Worm (Caenorhabditis elegans) whole organism, mixed stage, embryonic: ENCODE results near the gene cdr-6.
"Not testable (repeated sequence)": the region's sequence is repeated elsewhere in the genome, so short reads cannot be mapped to it uniquely, and the experiment has no call there.

Source experiments
- M03D4.4 ChIP-seq: sonication (generic microtip); optimal IDR thresholded peaks from 2 replicates; lab custom pipeline; 2017; ENCODE audit warnings: mild to moderate bottlenecking, missing genetic modification characterization, missing compliant biosample characterization
- bed-3 ChIP-seq: fragments of 200-800 bp; sonication (Bioruptor generic); optimal IDR thresholded peaks from 3 replicates; lab custom pipeline; 2018; ENCODE audit warnings: mild to moderate bottlenecking, missing genetic modification characterization, moderate library complexity, missing compliant biosample characterization
- blmp-1 ChIP-seq: fragments of 150-350 bp; optimal IDR thresholded peaks from 2 replicates; lab custom pipeline; 2014; ENCODE audit warnings: missing biosample characterization, missing genetic modification characterization
- ceh-39 ChIP-seq: fragments of 150-350 bp; optimal IDR thresholded peaks from 2 replicates; lab custom pipeline; 2014; ENCODE audit warnings: missing biosample characterization, missing genetic modification characterization
- ceh-43 ChIP-seq: fragments of 200-800 bp; sonication (Bioruptor generic); optimal IDR thresholded peaks from 2 replicates; lab custom pipeline; 2018; ENCODE audit warnings: mild to moderate bottlenecking, missing genetic modification characterization, moderate library complexity, missing compliant biosample characterization
- ceh-83 ChIP-seq: fragments of 200-800 bp; sonication (Bioruptor generic); optimal IDR thresholded peaks from 2 replicates; lab custom pipeline; 2018; ENCODE audit warnings: mild to moderate bottlenecking, missing genetic modification characterization, missing compliant biosample characterization
- ces-1 ChIP-seq: fragments of 150-350 bp; optimal IDR thresholded peaks from 2 replicates; lab custom pipeline; 2014; ENCODE audit warnings: missing biosample characterization, missing genetic modification reagents, missing genetic modification characterization
- cnd-1 ChIP-seq: fragments of 200-800 bp; sonication (Bioruptor generic); optimal IDR thresholded peaks from 2 replicates; lab custom pipeline; 2018; ENCODE audit warnings: mild to moderate bottlenecking, missing genetic modification characterization, missing compliant biosample characterization
- drap-1 ChIP-seq: fragments of 200-800 bp; sonication (Bioruptor generic); optimal IDR thresholded peaks from 3 replicates; lab custom pipeline; 2018; ENCODE audit warnings: mild to moderate bottlenecking, missing genetic modification characterization, missing compliant biosample characterization
- elt-1 ChIP-seq: sonication (generic microtip); optimal IDR thresholded peaks from 2 replicates; lab custom pipeline; 2017; ENCODE audit warnings: missing genetic modification characterization, mild to moderate bottlenecking, missing compliant biosample characterization, antibody characterized with exemption, moderate library complexity, borderline replicate concordance; ENCODE audit not compliant: insufficient read depth
- elt-3 ChIP-seq: fragments of 150-350 bp; optimal IDR thresholded peaks from 2 replicates; lab custom pipeline; 2014; ENCODE audit warnings: missing biosample characterization, missing genetic modification characterization
- flh-1 ChIP-seq: fragments of 200-800 bp; sonication (Bioruptor generic); optimal IDR thresholded peaks from 2 replicates; lab custom pipeline; 2018; ENCODE audit warnings: mild to moderate bottlenecking, missing genetic modification characterization, moderate library complexity, missing compliant biosample characterization
- ham-2 ChIP-seq: fragments of 200-800 bp; sonication (Bioruptor generic); optimal IDR thresholded peaks from 2 replicates; lab custom pipeline; 2018; ENCODE audit warnings: mild to moderate bottlenecking, missing genetic modification characterization, missing compliant biosample characterization
- hlh-1 ChIP-seq: fragments of 150-350 bp; optimal IDR thresholded peaks from 2 replicates; lab custom pipeline; 2014; ENCODE audit warnings: missing biosample characterization, missing genetic modification reagents, missing genetic modification characterization
- lin-32 ChIP-seq: fragments of 200-800 bp; sonication (Bioruptor generic); optimal IDR thresholded peaks from 2 replicates; lab custom pipeline; 2018; ENCODE audit warnings: mild to moderate bottlenecking, missing genetic modification characterization, missing compliant biosample characterization
- lsy-2 ChIP-seq: fragments of 150-350 bp; optimal IDR thresholded peaks from 2 replicates; lab custom pipeline; 2014; ENCODE audit warnings: missing biosample characterization, missing genetic modification characterization
- mab-5 ChIP-seq: fragments of 150-350 bp; optimal IDR thresholded peaks from 2 replicates; lab custom pipeline; 2014; ENCODE audit warnings: missing biosample characterization, missing genetic modification characterization
- mep-1 ChIP-seq: fragments of 150-350 bp; optimal IDR thresholded peaks from 2 replicates; lab custom pipeline; 2017; ENCODE audit warnings: missing biosample characterization, missing genetic modification reagents, missing genetic modification characterization, inconsistent platforms
- nhr-12 ChIP-seq: fragments of 150-350 bp; optimal IDR thresholded peaks from 2 replicates; lab custom pipeline; 2014; ENCODE audit warnings: missing biosample characterization, missing genetic modification characterization
- nhr-2 ChIP-seq: fragments of 150-350 bp; optimal IDR thresholded peaks from 2 replicates; lab custom pipeline; 2014; ENCODE audit warnings: missing biosample characterization, missing genetic modification characterization
- nhr-237 ChIP-seq: fragments of 150-350 bp; optimal IDR thresholded peaks from 2 replicates; lab custom pipeline; 2014; ENCODE audit warnings: missing biosample characterization, missing genetic modification characterization
- nhr-76 ChIP-seq: sonication (generic microtip); optimal IDR thresholded peaks from 2 replicates; lab custom pipeline; 2017; ENCODE audit warnings: missing biosample characterization, missing genetic modification characterization
- pha-4 ChIP-seq: fragments of 150-350 bp; optimal IDR thresholded peaks from 2 replicates; lab custom pipeline; 2018; ENCODE audit warnings: missing biosample characterization, missing genetic modification reagents, missing genetic modification characterization
- sem-2 ChIP-seq: fragments of 200-800 bp; sonication (Bioruptor generic); optimal IDR thresholded peaks from 2 replicates; lab custom pipeline; 2018; ENCODE audit warnings: mild to moderate bottlenecking, missing genetic modification characterization, missing compliant biosample characterization
- snpc-4 ChIP-seq: fragments of 150-350 bp; optimal IDR thresholded peaks from 2 replicates; lab custom pipeline; 2014; ENCODE audit warnings: missing biosample characterization, missing genetic modification characterization
- sptf-1 ChIP-seq: sonication (generic microtip); optimal IDR thresholded peaks from 2 replicates; lab custom pipeline; 2017; ENCODE audit warnings: mild to moderate bottlenecking, missing genetic modification characterization, moderate library complexity, missing compliant biosample characterization
- tbx-8 ChIP-seq: fragments of 200-800 bp; sonication (Bioruptor generic); optimal IDR thresholded peaks from 2 replicates; lab custom pipeline; 2018; ENCODE audit warnings: mild to moderate bottlenecking, missing genetic modification characterization, moderate library complexity, missing compliant biosample characterization
- unc-120 ChIP-seq: sonication (generic microtip); optimal IDR thresholded peaks from 2 replicates; lab custom pipeline; 2017; ENCODE audit warnings: missing genetic modification characterization, missing compliant biosample characterization; ENCODE audit not compliant: poor library complexity, severe bottlenecking
- unc-39 ChIP-seq: fragments of 150-350 bp; optimal IDR thresholded peaks from 2 replicates; lab custom pipeline; 2014; ENCODE audit warnings: missing biosample characterization, missing genetic modification characterization
- unc-62 ChIP-seq: fragments of 150-350 bp; optimal IDR thresholded peaks from 2 replicates; lab custom pipeline; 2014; ENCODE audit warnings: missing biosample characterization, missing genetic modification reagents, missing genetic modification characterization
- zip-8 ChIP-seq: fragments of 150-350 bp; optimal IDR thresholded peaks from 2 replicates; lab custom pipeline; 2014; ENCODE audit warnings: missing biosample characterization, missing genetic modification characterization
- ztf-11 ChIP-seq: fragments of 150-350 bp; optimal IDR thresholded peaks from 2 replicates; lab custom pipeline; 2014; ENCODE audit warnings: missing biosample characterization, missing genetic modification characterization

cdr-6 gene

ce11 chrV:12386154-12386553, 27.3 kb downstream of the cdr-6 start, which contains the start of gene K01D12.15:
TSS of gene K01D12.15 (plus strand) at chrV:12386454.
- TF ChIP-seq cnd-1 (tag; lab: Kevin White, UChicago) = no peak
- TF ChIP-seq blmp-1 (tag; lab: Kevin White, UChicago) = no peak

ce11 chrV:12377256-12377655, 36.2 kb downstream of the cdr-6 start, which contains the start of gene K01D12.1:
TSS of gene K01D12.1 (plus strand) at chrV:12377556.
- TF ChIP-seq unc-39 (tag; lab: Kevin White, UChicago) (no peak), pha-4 (tag; lab: Kevin White, UChicago) (no peak), nhr-237 (tag; lab: Kevin White, UChicago) (no peak), ceh-43 (GFP tag; lab: Kevin White, UChicago) (no peak), lsy-2 (tag; lab: Kevin White, UChicago) (no peak), ham-2 (GFP tag; lab: Kevin White, UChicago) (no peak), flh-1 (GFP tag; lab: Kevin White, UChicago) (no peak), hlh-1 (no peak), zip-8 (tag; lab: Kevin White, UChicago) (no peak), cnd-1 (tag; lab: Kevin White, UChicago) (no peak), mab-5 (tag; lab: Kevin White, UChicago) (no peak), nhr-2 (tag; lab: Kevin White, UChicago) (no peak)

- not testable (repeated sequence) for TF ChIP-seq tbx-8 (GFP tag; lab: Kevin White, UChicago); snpc-4; elt-1 (tag; lab: Kevin White, UChicago)
These were observed 39.2 kb downstream of the cdr-6 start, which contains the start of gene F23H12.10 for ce11 chrV:12374252-12374651. TSS of gene F23H12.10 (minus strand) at chrV:12374263.

ce11 chrV:12371386-12371785, 42.1 kb downstream of the cdr-6 start, which contains the start of gene F23H12.7:
TSS of gene F23H12.7 (plus strand) at chrV:12371686.
- no peak for TF ChIP-seq tbx-8 (GFP tag; lab: Kevin White, UChicago)
- no peak for TF ChIP-seq unc-120
- no peak for TF ChIP-seq nhr-2 (tag; lab: Kevin White, UChicago)
- no peak for TF ChIP-seq zip-8 (tag; lab: Kevin White, UChicago)
- no peak for TF ChIP-seq lin-32 (GFP tag; lab: Kevin White, UChicago)
- TF ChIP-seq flh-1 (GFP tag; lab: Kevin White, UChicago) = no peak
- TF ChIP-seq bed-3 (GFP tag; lab: Kevin White, UChicago) = no peak
- no peak for TF ChIP-seq elt-3 (tag; lab: Kevin White, UChicago)
- no peak for TF ChIP-seq drap-1 (GFP tag; lab: Kevin White, UChicago)
- TF ChIP-seq ces-1 = no peak
- no peak for TF ChIP-seq ceh-39 (tag; lab: Kevin White, UChicago)
- TF ChIP-seq M03D4.4 (tag; lab: Kevin White, UChicago) = no peak
- TF ChIP-seq nhr-12 (tag; lab: Kevin White, UChicago) = no peak
- no peak for TF ChIP-seq elt-1 (tag; lab: Kevin White, UChicago)
- TF ChIP-seq blmp-1 (tag; lab: Kevin White, UChicago) = no peak

- TF ChIP-seq elt-3 (tag; lab: Kevin White, UChicago) (no peak), sptf-1 (tag; lab: Kevin White, UChicago) (no peak), snpc-4 (no peak), unc-120 (no peak), cnd-1 (tag; lab: Kevin White, UChicago) (no peak), mep-1 (no peak), flh-1 (GFP tag; lab: Kevin White, UChicago) (no peak), mab-5 (tag; lab: Kevin White, UChicago) (no peak), ham-2 (GFP tag; lab: Kevin White, UChicago) (no peak), ces-1 (no peak), bed-3 (GFP tag; lab: Kevin White, UChicago) (no peak), pha-4 (tag; lab: Kevin White, UChicago) (no peak), blmp-1 (tag; lab: Kevin White, UChicago) (no peak), nhr-2 (tag; lab: Kevin White, UChicago) (no peak), ceh-39 (tag; lab: Kevin White, UChicago) (no peak)
These were observed 44.1 kb downstream of the cdr-6 start, which contains the start of gene gcy-13 for ce11 chrV:12369437-12369836. TSS of gene gcy-13 (minus strand) at chrV:12369537.

ce11 chrV:12365104-12365503, 48.4 kb downstream of the cdr-6 start, which contains the start of gene fipr-2:
TSS of gene fipr-2 (plus strand) at chrV:12365348.
- no peak for TF ChIP-seq elt-3 (tag; lab: Kevin White, UChicago)
- TF ChIP-seq ztf-11 = no peak
- no peak for TF ChIP-seq nhr-12 (tag; lab: Kevin White, UChicago)
- no peak for TF ChIP-seq ceh-83 (GFP tag; lab: Kevin White, UChicago)
- no peak for TF ChIP-seq mep-1
- no peak for TF ChIP-seq ceh-43 (GFP tag; lab: Kevin White, UChicago)
- TF ChIP-seq sem-2 (GFP tag; lab: Kevin White, UChicago) = no peak
- TF ChIP-seq nhr-76 (tag; lab: Kevin White, UChicago) = no peak
- TF ChIP-seq sptf-1 (tag; lab: Kevin White, UChicago) = no peak
- TF ChIP-seq unc-62 (GFP tag; lab: Kevin White, UChicago) = no peak
